Worm (Caenorhabditis elegans) whole organism, L1 larva: Measurements from ENCODE around the gene skr-13.
"Not testable (repeated sequence)": the region's sequence is repeated elsewhere in the genome, so short reads cannot be mapped to it uniquely, and the experiment has no call there.

Experiments
- C16A3.4 ChIP-seq: fragments of 150-350 bp; optimal IDR thresholded peaks from 2 replicates; lab custom pipeline; 2014; ENCODE audit warnings: missing biosample characterization, missing genetic modification characterization
- C34B4.2 ChIP-seq: sonication (generic microtip); optimal IDR thresholded peaks from 2 replicates; lab custom pipeline; 2017; ENCODE audit warnings: mild to moderate bottlenecking, missing genetic modification characterization, missing compliant biosample characterization
- Y116A8C.19 ChIP-seq: sonication (generic microtip); optimal IDR thresholded peaks from 2 replicates; lab custom pipeline; 2016; ENCODE audit warnings: missing compliant biosample characterization, missing genetic modification characterization, borderline replicate concordance
- aha-1 ChIP-seq: fragments of 150-350 bp; optimal IDR thresholded peaks from 2 replicates; lab custom pipeline; 2014; ENCODE audit warnings: missing biosample characterization, missing genetic modification characterization
- blmp-1 ChIP-seq: fragments of 150-350 bp; optimal IDR thresholded peaks from 2 replicates; lab custom pipeline; 2014; ENCODE audit warnings: missing biosample characterization, missing genetic modification characterization
- ceh-63 ChIP-seq: fragments of 200-800 bp; sonication (Bioruptor generic); optimal IDR thresholded peaks from 2 replicates; lab custom pipeline; 2018; ENCODE audit warnings: mild to moderate bottlenecking, missing genetic modification characterization, missing compliant biosample characterization
- ces-1 ChIP-seq: fragments of 150-350 bp; optimal IDR thresholded peaks from 2 replicates; lab custom pipeline; 2014; ENCODE audit warnings: missing biosample characterization, missing genetic modification reagents, missing genetic modification characterization
- egl-13 ChIP-seq: sonication (generic microtip); optimal IDR thresholded peaks from 2 replicates; lab custom pipeline; 2016; ENCODE audit warnings: missing genotype, missing genetic modification reagents, missing genetic modification characterization, missing compliant biosample characterization
- ets-5 ChIP-seq: fragments of 200-800 bp; sonication (Bioruptor generic); IDR thresholded peaks from 2 replicates; pipeline ENCODE4 v1.3.6; 2022; ENCODE audit warnings: missing genetic modification characterization, missing compliant biosample characterization
- fkh-8 ChIP-seq: sonication (generic microtip); optimal IDR thresholded peaks from 2 replicates; lab custom pipeline; 2016; ENCODE audit warnings: mild to moderate bottlenecking, missing genetic modification characterization, missing compliant biosample characterization
- fos-1 ChIP-seq: fragments of 150-350 bp; optimal IDR thresholded peaks from 2 replicates; lab custom pipeline; 2014; ENCODE audit warnings: missing biosample characterization, missing genetic modification characterization
- grh-1 ChIP-seq: fragments of 200-800 bp; sonication (Bioruptor generic); IDR thresholded peaks from 2 replicates; pipeline ENCODE4 v1.3.6; 2022; ENCODE audit warnings: missing genetic modification reagents, missing genetic modification characterization, missing compliant biosample characterization
- hlh-17 ChIP-seq: fragments of 200-800 bp; sonication (Bioruptor generic); optimal IDR thresholded peaks from 2 replicates; lab custom pipeline; 2018; ENCODE audit warnings: missing genetic modification characterization, mild to moderate bottlenecking, missing compliant biosample characterization, moderate library complexity, borderline replicate concordance
- irx-1 ChIP-seq: sonication (generic microtip); optimal IDR thresholded peaks from 2 replicates; lab custom pipeline; 2016; ENCODE audit warnings: missing genetic modification characterization, missing compliant biosample characterization
- lin-15B ChIP-seq: fragments of 150-350 bp; sonication (generic microtip); optimal IDR thresholded peaks from 3 replicates; lab custom pipeline; 2014; ENCODE audit warnings: missing biosample characterization, missing genetic modification characterization
- lin-39 ChIP-seq: fragments of 150-350 bp; optimal IDR thresholded peaks from 2 replicates; lab custom pipeline; 2014; ENCODE audit warnings: missing biosample characterization, missing genetic modification reagents, missing genetic modification characterization
- lir-3 ChIP-seq: sonication (generic microtip); optimal IDR thresholded peaks from 2 replicates; lab custom pipeline; 2016; ENCODE audit warnings: mild to moderate bottlenecking, missing genetic modification characterization, moderate library complexity, missing compliant biosample characterization; ENCODE audit not compliant: poor library complexity
- lsy-2 ChIP-seq, 2 experiments: fragments of 150-350 bp; optimal IDR thresholded peaks; 2 replicates each; lab custom pipeline; 2014; ENCODE audit warnings: missing biosample characterization in 2 of 2, missing genetic modification characterization in 2 of 2
- nhr-12 ChIP-seq: sonication (generic microtip); optimal IDR thresholded peaks from 2 replicates; lab custom pipeline; 2017; ENCODE audit warnings: missing biosample characterization, missing genetic modification characterization
- nhr-71 ChIP-seq: sonication (generic microtip); optimal IDR thresholded peaks from 2 replicates; lab custom pipeline; 2016; ENCODE audit warnings: mild to moderate bottlenecking, missing genetic modification characterization, moderate library complexity, missing compliant biosample characterization
- nhr-76 ChIP-seq: sonication (generic microtip); optimal IDR thresholded peaks from 2 replicates; lab custom pipeline; 2017; ENCODE audit warnings: missing biosample characterization, missing genetic modification characterization
- nhr-77 ChIP-seq: fragments of 150-350 bp; optimal IDR thresholded peaks from 2 replicates; lab custom pipeline; 2014; ENCODE audit warnings: missing biosample characterization, missing genetic modification characterization
- nhr-90 ChIP-seq: sonication (generic microtip); optimal IDR thresholded peaks from 2 replicates; lab custom pipeline; 2016; ENCODE audit warnings: mild to moderate bottlenecking, missing genetic modification characterization, missing compliant biosample characterization; ENCODE audit not compliant: poor library complexity
- pax-3 ChIP-seq: fragments of 200-800 bp; sonication (Bioruptor generic); optimal IDR thresholded peaks from 2 replicates; lab custom pipeline; 2018; ENCODE audit warnings: mild to moderate bottlenecking, missing genetic modification characterization, moderate library complexity, missing compliant biosample characterization
- pqm-1 ChIP-seq: sonication (generic microtip); optimal IDR thresholded peaks from 3 replicates; lab custom pipeline; 2017; ENCODE audit warnings: missing biosample characterization, missing genetic modification characterization
- rnt-1 ChIP-seq: sonication (generic microtip); optimal IDR thresholded peaks from 2 replicates; lab custom pipeline; 2016; ENCODE audit warnings: mild to moderate bottlenecking, missing genetic modification characterization, moderate library complexity, missing compliant biosample characterization
- skn-1 ChIP-seq: fragments of 150-350 bp; optimal IDR thresholded peaks from 2 replicates; lab custom pipeline; 2014; ENCODE audit warnings: missing biosample characterization, missing genetic modification characterization
- snu-23 ChIP-seq: sonication (generic microtip); optimal IDR thresholded peaks from 2 replicates; lab custom pipeline; 2016; ENCODE audit warnings: missing genetic modification characterization, missing compliant biosample characterization
- sptf-1 ChIP-seq: fragments of 150-350 bp; optimal IDR thresholded peaks from 2 replicates; lab custom pipeline; 2014; ENCODE audit warnings: missing biosample characterization, missing genetic modification characterization
- swsn-7 ChIP-seq: sonication (generic microtip); optimal IDR thresholded peaks from 2 replicates; lab custom pipeline; 2016; ENCODE audit warnings: missing genetic modification characterization, missing compliant biosample characterization
- unc-30 ChIP-seq: sonication (generic microtip); optimal IDR thresholded peaks from 2 replicates; lab custom pipeline; 2017; ENCODE audit warnings: missing biosample characterization, missing genetic modification characterization
- zip-4 ChIP-seq: fragments of 200-800 bp; sonication (Bioruptor generic); optimal IDR thresholded peaks from 2 replicates; lab custom pipeline; 2018; ENCODE audit warnings: mild to moderate bottlenecking, missing genetic modification characterization, moderate library complexity, missing compliant biosample characterization
- ztf-11 ChIP-seq, 2 experiments: sonication (generic microtip); optimal IDR thresholded peaks; 2 replicates each; lab custom pipeline; 2016 to 2017; ENCODE audit warnings: missing genetic modification characterization in 2 of 2, missing biosample characterization in 1 of 2, missing compliant biosample characterization in 1 of 2

skr-13 gene

DNA sequence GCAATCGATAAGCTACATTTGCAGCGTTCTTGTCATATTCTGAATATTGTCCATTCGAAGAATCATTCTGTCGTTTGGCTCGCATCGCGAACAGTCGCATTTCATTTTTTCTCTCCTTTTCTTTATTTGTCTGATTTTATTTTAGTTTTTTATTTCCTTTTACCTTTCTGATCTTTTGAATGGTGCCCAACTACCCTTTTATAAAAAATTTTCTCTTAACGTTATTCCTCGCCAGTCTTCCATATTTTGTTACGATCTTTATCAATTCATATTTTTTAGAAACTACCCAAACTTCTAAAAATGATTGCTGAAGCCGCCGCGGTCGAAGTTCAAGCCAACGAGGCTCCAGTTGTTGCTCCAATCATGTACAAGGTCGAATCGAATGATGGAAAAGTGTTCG lies 858 bp upstream of the skr-13 start, which contains the start of gene skr-9:
skr-9 (plus strand) TSS at position 301 of the 400 bp plus-strand sequence.
- TF ChIP-seq ets-5; C34B4.2 (tag; lab: Kevin White, UChicago); pqm-1: not testable (repeated sequence)

DNA sequence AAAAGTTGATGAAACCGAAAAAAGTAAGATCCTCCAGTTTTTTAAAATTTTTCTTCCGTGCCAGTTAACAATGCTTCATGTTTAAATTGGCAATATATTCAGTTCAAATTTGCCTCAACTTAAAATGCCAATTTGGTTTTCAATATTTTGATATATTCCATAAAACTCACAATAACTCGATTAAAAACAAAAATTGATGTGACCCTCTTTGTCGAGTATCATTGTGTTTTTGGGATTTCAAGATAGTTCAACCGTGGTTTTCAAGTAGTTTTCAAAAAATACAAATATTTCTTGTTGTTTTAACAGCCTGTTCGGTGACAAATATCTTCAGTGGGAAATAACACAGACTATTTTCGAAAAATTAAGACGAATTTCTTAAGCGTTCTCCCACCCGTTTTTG lies 9.4 kb downstream of the skr-13 start:
- TF ChIP-seq egl-13 (tag; lab: Kevin White, UChicago): no peak
- TF ChIP-seq lir-3 (tag; lab: Kevin White, UChicago): no peak
- no peak for TF ChIP-seq snu-23 (GFP tag; lab: Kevin White, UChicago)
- no peak for TF ChIP-seq nhr-71
- TF ChIP-seq zip-4 (GFP tag; lab: Kevin White, UChicago): no peak
- no peak for TF ChIP-seq lsy-2 (tag; optimal IDR thresholded peaks at IDR 0.05; lab: Kevin White, UChicago)
- TF ChIP-seq blmp-1: no peak
- TF ChIP-seq Y116A8C.19 (tag; lab: Kevin White, UChicago): no peak
- TF ChIP-seq swsn-7 (tag; lab: Kevin White, UChicago): no peak
- no peak for TF ChIP-seq ceh-63 (GFP tag; lab: Kevin White, UChicago)
- no peak for TF ChIP-seq ets-5
- TF ChIP-seq aha-1 (tag; lab: Kevin White, UChicago): no peak
- TF ChIP-seq grh-1 (GFP tag; lab: Robert Waterston, UW): no peak

DNA sequence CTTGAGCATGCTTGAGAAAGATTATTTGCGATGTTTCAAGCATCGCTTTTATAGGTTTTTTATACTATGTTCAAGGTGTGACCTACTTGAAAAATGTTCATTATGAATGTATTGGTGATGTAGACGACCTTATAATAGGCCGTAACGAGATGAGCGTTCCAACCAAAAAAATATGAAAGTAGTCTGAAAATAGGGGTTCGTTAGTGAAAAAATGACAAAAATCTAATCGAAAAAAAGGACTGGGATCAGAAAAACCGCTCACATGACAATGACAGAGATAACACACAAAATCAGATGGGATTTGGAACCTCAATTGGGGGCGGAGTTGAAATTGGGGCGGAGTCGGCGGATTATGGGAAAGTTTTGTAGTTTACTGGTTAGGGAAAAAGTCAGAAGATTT lies 11.5 kb downstream of the skr-13 start, which contains the start of gene Y116A8C.40:
Y116A8C.40 (minus strand) TSS at position 101 of the 400 bp plus-strand sequence.
- TF ChIP-seq nhr-90 (tag; lab: Kevin White, UChicago) (no peak), lin-15B (tag; lab: Kevin White, UChicago) (no peak), unc-30 (tag; lab: Kevin White, UChicago) (no peak), egl-13 (tag; lab: Kevin White, UChicago) (no peak), ces-1 (no peak), blmp-1 (no peak), sptf-1 (tag; lab: Kevin White, UChicago) (no peak), hlh-17 (no peak), ceh-63 (GFP tag; lab: Kevin White, UChicago) (no peak), lin-39 (no peak)

DNA sequence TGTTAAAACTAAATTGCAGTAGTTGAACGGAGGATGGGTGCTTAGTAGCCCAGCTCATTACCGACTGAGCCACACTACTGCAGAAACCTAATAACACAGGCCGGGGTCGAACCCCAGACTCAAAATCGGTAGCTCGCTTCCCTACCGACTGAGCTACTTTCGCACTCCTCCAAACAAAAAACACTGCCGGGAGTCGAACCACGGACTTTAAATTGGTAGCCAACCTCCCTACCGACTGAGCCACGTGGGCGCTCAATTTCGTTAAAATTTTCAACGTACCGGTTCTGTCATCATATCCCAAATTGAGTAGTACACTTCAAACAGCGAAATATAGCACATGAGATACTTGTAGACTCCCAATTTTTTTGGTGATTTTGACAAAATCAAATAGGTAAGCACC lies 12.0 kb downstream of the skr-13 start:
- TF ChIP-seq rnt-1 (tag; lab: Kevin White, UChicago) (no peak), fkh-8 (no peak), irx-1 (tag; lab: Kevin White, UChicago) (no peak), fos-1 (tag; lab: Kevin White, UChicago) (no peak), nhr-12 (tag; lab: Kevin White, UChicago) (no peak), lir-3 (tag; lab: Kevin White, UChicago) (no peak)
- TF ChIP-seq, all 84 proteins: peak for 0

DNA sequence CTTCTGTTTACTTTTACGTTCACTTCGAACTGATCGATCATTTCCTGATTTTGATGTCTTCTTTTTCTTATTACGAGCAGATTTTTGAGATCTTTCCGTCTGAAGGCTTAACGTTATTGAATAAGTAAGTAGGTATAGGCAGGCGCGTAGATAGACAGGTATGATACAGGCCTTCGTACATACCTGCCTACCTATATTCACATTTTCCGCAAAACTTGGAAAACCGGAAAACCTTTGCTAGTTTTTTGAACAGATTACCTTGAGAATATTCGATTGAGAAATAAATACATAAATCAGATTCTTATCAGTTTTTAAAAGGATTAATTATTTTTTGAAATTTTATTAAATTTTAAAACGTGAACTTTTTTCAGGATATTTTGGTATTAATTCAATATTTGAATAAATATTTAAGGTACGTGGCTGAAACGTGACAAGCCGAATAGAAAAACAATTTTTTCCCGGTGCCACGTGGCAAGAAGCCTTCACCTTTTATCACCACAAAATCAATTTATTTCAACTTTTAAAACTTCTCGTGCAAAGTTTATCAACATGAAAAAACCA lies 31.3 kb downstream of the skr-13 start, which contains the start of the genes Y116A8C.37 and Y116A8C.38:
Y116A8C.37 (minus strand) TSS at position 101 of the 561 bp plus-strand sequence.
Y116A8C.38 (plus strand) TSS at position 511 of the 561 bp plus-strand sequence.
- no peak for TF ChIP-seq nhr-71
- no peak for TF ChIP-seq pax-3 (tag; lab: Kevin White, UChicago)
- TF ChIP-seq skn-1 (tag; lab: Kevin White, UChicago): no peak
- TF ChIP-seq C16A3.4 (tag; lab: Kevin White, UChicago): no peak
- no peak for TF ChIP-seq snu-23 (GFP tag; lab: Kevin White, UChicago)
- TF ChIP-seq nhr-77 (tag; lab: Kevin White, UChicago): no peak
- TF ChIP-seq nhr-76 (tag; lab: Kevin White, UChicago): no peak
- TF ChIP-seq grh-1 (GFP tag; lab: Robert Waterston, UW): no peak
- no peak for TF ChIP-seq zip-4 (GFP tag; lab: Kevin White, UChicago)
- no peak for TF ChIP-seq ztf-11 (tag; optimal IDR thresholded peaks at IDR 0.05; lab: Kevin White, UChicago)
- TF ChIP-seq, all 84 proteins: peak for 0
